Fruit fly (Drosophila melanogaster) whole organism, embryonic: ENCODE measurements around the gene CG43127.
A peak's percentile ranks its signal among the peaks of the same experiment; 100 is the strongest.

Experiments used
- Atf-2 ChIP-seq: fragments of 200-800 bp; sonication (Bioruptor generic); optimal IDR thresholded peaks from 2 replicates; lab custom pipeline; 2016; ENCODE audit warnings: missing biosample characterization, missing genetic modification characterization
- C15 ChIP-seq: fragments of 200-800 bp; sonication (Bioruptor generic); IDR thresholded peaks from 3 replicates; pipeline ENCODE4 v1.3.6; 2022; ENCODE audit warnings: missing biosample characterization, missing genetic modification characterization
- CG10543 ChIP-seq: fragments of 200-800 bp; sonication (Bioruptor generic); optimal IDR thresholded peaks from 3 replicates; lab custom pipeline; 2017; ENCODE audit warnings: missing biosample characterization, mild to moderate bottlenecking, missing genetic modification characterization, moderate library complexity
- CG11398 ChIP-seq: fragments of 200-800 bp; sonication (Bioruptor generic); optimal IDR thresholded peaks from 2 replicates; lab custom pipeline; 2016; ENCODE audit warnings: missing biosample characterization, missing genetic modification characterization
- CG11504 ChIP-seq: fragments of 200-800 bp; sonication (Bioruptor generic); optimal IDR thresholded peaks from 3 replicates; lab custom pipeline; 2019; ENCODE audit warnings: missing biosample characterization, mild to moderate bottlenecking, missing genetic modification characterization, moderate library complexity
- CG15479 ChIP-seq: fragments of 200-800 bp; sonication (Bioruptor generic); optimal IDR thresholded peaks from 3 replicates; lab custom pipeline; 2019; ENCODE audit warnings: missing biosample characterization, mild to moderate bottlenecking, missing genetic modification characterization, moderate library complexity
- CG1602 ChIP-seq: fragments of 200-800 bp; sonication (Bioruptor generic); optimal IDR thresholded peaks from 3 replicates; lab custom pipeline; 2016; ENCODE audit warnings: missing biosample characterization, missing genetic modification characterization
- CG17361 ChIP-seq: fragments of 200-800 bp; sonication (Bioruptor generic); IDR thresholded peaks from 3 replicates; pipeline ENCODE4 v1.3.6; 2022; ENCODE audit warnings: missing biosample characterization, missing genetic modification characterization
- CG18011 ChIP-seq: fragments of 200-800 bp; sonication (Bioruptor generic); optimal IDR thresholded peaks from 2 replicates; lab custom pipeline; 2017; ENCODE audit warnings: missing biosample characterization, missing genetic modification characterization, mild to moderate bottlenecking, moderate library complexity, missing genotype
- CG18619 ChIP-seq: fragments of 200-800 bp; sonication (Bioruptor generic); optimal IDR thresholded peaks from 3 replicates; lab custom pipeline; 2017; ENCODE audit warnings: missing biosample characterization, mild to moderate bottlenecking, missing genetic modification characterization
- CG2129 ChIP-seq: fragments of 200-800 bp; sonication (Bioruptor generic); IDR thresholded peaks from 2 replicates; pipeline ENCODE4 v1.3.6; 2022; ENCODE audit warnings: missing biosample characterization, missing genetic modification characterization; ENCODE audit not compliant: partially characterized antibody
- CG2199 ChIP-seq: fragments of 200-800 bp; sonication (Bioruptor generic); IDR thresholded peaks from 3 replicates; pipeline ENCODE4 v1.3.6; 2022; ENCODE audit warnings: missing biosample characterization, missing genetic modification characterization
- CG2678 ChIP-seq: fragments of 200-800 bp; sonication (Bioruptor generic); optimal IDR thresholded peaks from 3 replicates; lab custom pipeline; 2019; ENCODE audit warnings: missing biosample characterization, mild to moderate bottlenecking, missing genetic modification characterization, moderate library complexity
- CG4282 ChIP-seq: fragments of 200-800 bp; sonication (Bioruptor generic); optimal IDR thresholded peaks from 2 replicates; lab custom pipeline; 2016; ENCODE audit warnings: missing biosample characterization, missing genetic modification characterization
- CG6813 ChIP-seq: fragments of 200-800 bp; sonication (Bioruptor generic); optimal IDR thresholded peaks from 2 replicates; lab custom pipeline; 2017; ENCODE audit warnings: missing biosample characterization, missing genetic modification characterization, mild to moderate bottlenecking, moderate library complexity, missing genetic modification reagents
- CG9876 ChIP-seq: fragments of 200-800 bp; sonication (Bioruptor generic); optimal IDR thresholded peaks from 2 replicates; lab custom pipeline; 2016; ENCODE audit warnings: missing biosample characterization, missing genetic modification characterization
- Dbx ChIP-seq: fragments of 200-800 bp; sonication (Bioruptor generic); IDR thresholded peaks from 3 replicates; pipeline ENCODE4 v1.3.6; 2022; ENCODE audit warnings: missing biosample characterization, missing genetic modification characterization
- Doc3 ChIP-seq: fragments of 200-800 bp; sonication (Bioruptor generic); IDR thresholded peaks from 3 replicates; pipeline ENCODE4 v1.3.6; 2022; ENCODE audit warnings: missing biosample characterization, missing genetic modification characterization; ENCODE audit not compliant: partially characterized antibody
- Ets65A ChIP-seq: fragments of 200-800 bp; sonication (Bioruptor generic); peaks from one replicate; lab custom pipeline; 2016; ENCODE audit warnings: missing biosample characterization, missing genetic modification characterization
- HLH4C ChIP-seq: fragments of 200-800 bp; sonication (Bioruptor generic); IDR thresholded peaks from 3 replicates; pipeline ENCODE4 v1.3.6; 2022; ENCODE audit warnings: missing biosample characterization, missing genetic modification characterization; ENCODE audit not compliant: partially characterized antibody
- HLHmδ ChIP-seq: fragments of 200-800 bp; sonication (Bioruptor generic); optimal IDR thresholded peaks from 2 replicates; lab custom pipeline; 2018; ENCODE audit warnings: missing biosample characterization, mild to moderate bottlenecking, missing genetic modification characterization, moderate library complexity
- Max ChIP-seq: fragments of 200-800 bp; sonication (Bioruptor generic); optimal IDR thresholded peaks from 2 replicates; lab custom pipeline; 2016; ENCODE audit warnings: missing biosample characterization, mild to moderate bottlenecking, missing genetic modification characterization
- Mes4 ChIP-seq: fragments of 200-800 bp; sonication (Bioruptor generic); optimal IDR thresholded peaks from 2 replicates; lab custom pipeline; 2016; ENCODE audit warnings: missing biosample characterization, missing genetic modification characterization
- Oaz ChIP-seq: fragments of 200-800 bp; sonication (Bioruptor generic); IDR thresholded peaks from 2 replicates; pipeline ENCODE4 v1.3.6; 2022; ENCODE audit warnings: missing biosample characterization, missing genetic modification characterization
- Pdp1 ChIP-seq, 2 experiments: fragments of 200-800 bp; sonication (Bioruptor generic); optimal IDR thresholded peaks; 3 replicates each; lab custom pipeline; 2016; ENCODE audit warnings: missing biosample characterization in 2 of 2, missing genetic modification characterization in 2 of 2, mild to moderate bottlenecking in 1 of 2, moderate library complexity in 1 of 2
- Six4 ChIP-seq: fragments of 200-800 bp; sonication (Bioruptor generic); optimal IDR thresholded peaks from 2 replicates; lab custom pipeline; 2016; ENCODE audit warnings: missing biosample characterization, missing genetic modification characterization
- Sox100B ChIP-seq: fragments of 200-800 bp; sonication (Bioruptor generic); optimal IDR thresholded peaks from 3 replicates; lab custom pipeline; 2018; ENCODE audit warnings: missing biosample characterization, mild to moderate bottlenecking, missing genetic modification characterization
- Sry-δ ChIP-seq: fragments of 200-800 bp; sonication (Bioruptor generic); optimal IDR thresholded peaks from 2 replicates; lab custom pipeline; 2016; ENCODE audit warnings: missing biosample characterization, missing genetic modification characterization
- Trl ChIP-seq, 3 experiments: fragments of >200 bp in 2 of 3; fragments of 200-800 bp in 1 of 3; sonication (Bioruptor generic) in 1 of 3; optimal IDR thresholded peaks; 2 replicates in 1 of 3; 3 replicates in 2 of 3; lab custom pipeline; 2016 to 2017; ENCODE audit warnings: missing biosample characterization in 1 of 3, missing genetic modification characterization in 1 of 3
- amos ChIP-seq: fragments of 200-800 bp; sonication (Bioruptor generic); IDR thresholded peaks from 2 replicates; pipeline ENCODE4 v1.3.6; 2022; ENCODE audit warnings: missing biosample characterization, missing genetic modification characterization; ENCODE audit not compliant: partially characterized antibody
- cad ChIP-seq: fragments of >200 bp; optimal IDR thresholded peaks from 2 replicates; lab custom pipeline; 2017; ENCODE audit warnings: missing biosample characterization, missing genetic modification characterization
- disco-r ChIP-seq: fragments of 200-800 bp; sonication (Bioruptor generic); optimal IDR thresholded peaks from 2 replicates; lab custom pipeline; 2016; ENCODE audit warnings: missing biosample characterization, missing genetic modification characterization
- gcm ChIP-seq: fragments of 200-800 bp; sonication (Bioruptor generic); optimal IDR thresholded peaks from 2 replicates; lab custom pipeline; 2019; ENCODE audit warnings: missing biosample characterization, mild to moderate bottlenecking, missing genetic modification characterization, moderate library complexity
- h ChIP-seq: fragments of >200 bp; optimal IDR thresholded peaks from 2 replicates; lab custom pipeline; 2017
- hth ChIP-seq: fragments of >200 bp; optimal IDR thresholded peaks from 2 replicates; lab custom pipeline; 2017; ENCODE audit warnings: inconsistent platforms
- jumu ChIP-seq: fragments of 200-800 bp; sonication (Bioruptor generic); optimal IDR thresholded peaks from 3 replicates; lab custom pipeline; 2016; ENCODE audit warnings: missing biosample characterization, missing genetic modification characterization
- lov ChIP-seq, 2 experiments: fragments of 200-800 bp in 1 of 2; fragments of >200 bp in 1 of 2; sonication (Bioruptor generic) in 1 of 2; IDR thresholded peaks in 1 of 2; optimal IDR thresholded peaks in 1 of 2; 2 replicates in 1 of 2; 3 replicates in 1 of 2; pipeline versions ENCODE4 v1.3.6 to Lab custom; 2017 to 2022; ENCODE audit warnings: missing biosample characterization in 1 of 2, missing genetic modification characterization in 1 of 2
- mirr ChIP-seq: fragments of 200-800 bp; sonication (Bioruptor generic); optimal IDR thresholded peaks from 3 replicates; lab custom pipeline; 2018; ENCODE audit warnings: missing biosample characterization, mild to moderate bottlenecking, missing genetic modification characterization
- nmo ChIP-seq: fragments of 200-800 bp; sonication (Bioruptor generic); optimal IDR thresholded peaks from 2 replicates; lab custom pipeline; 2018; ENCODE audit warnings: missing biosample characterization, mild to moderate bottlenecking, missing genetic modification characterization, moderate library complexity
- org-1 ChIP-seq: fragments of 200-800 bp; sonication (Bioruptor generic); optimal IDR thresholded peaks from 2 replicates; lab custom pipeline; 2017; ENCODE audit warnings: missing biosample characterization, missing genetic modification characterization
- pros ChIP-seq: fragments of 200-800 bp; sonication (Bioruptor generic); optimal IDR thresholded peaks from 3 replicates; lab custom pipeline; 2019; ENCODE audit warnings: missing biosample characterization, mild to moderate bottlenecking, missing genetic modification characterization, moderate library complexity
- salm ChIP-seq: fragments of 200-800 bp; sonication (Bioruptor generic); optimal IDR thresholded peaks from 2 replicates; lab custom pipeline; 2018; ENCODE audit warnings: missing biosample characterization, mild to moderate bottlenecking, missing genetic modification characterization
- seq ChIP-seq: fragments of 200-800 bp; sonication (Bioruptor generic); IDR thresholded peaks from 2 replicates; pipeline ENCODE4 v1.3.6; 2022; ENCODE audit warnings: missing biosample characterization, missing genetic modification characterization
- slbo ChIP-seq: fragments of 200-800 bp; sonication (Bioruptor generic); IDR thresholded peaks from 2 replicates; pipeline ENCODE4 v1.3.6; 2022; ENCODE audit warnings: missing biosample characterization, missing genetic modification characterization
- slou ChIP-seq: fragments of 200-800 bp; sonication (Bioruptor generic); optimal IDR thresholded peaks from 3 replicates; lab custom pipeline; 2016; ENCODE audit warnings: missing biosample characterization, missing genetic modification characterization
- vvl ChIP-seq: fragments of 200-800 bp; sonication (Bioruptor generic); IDR thresholded peaks from 2 replicates; pipeline ENCODE4 v1.3.6; 2022; ENCODE audit warnings: missing biosample characterization, missing genetic modification characterization

CG43127 gene

DNA sequence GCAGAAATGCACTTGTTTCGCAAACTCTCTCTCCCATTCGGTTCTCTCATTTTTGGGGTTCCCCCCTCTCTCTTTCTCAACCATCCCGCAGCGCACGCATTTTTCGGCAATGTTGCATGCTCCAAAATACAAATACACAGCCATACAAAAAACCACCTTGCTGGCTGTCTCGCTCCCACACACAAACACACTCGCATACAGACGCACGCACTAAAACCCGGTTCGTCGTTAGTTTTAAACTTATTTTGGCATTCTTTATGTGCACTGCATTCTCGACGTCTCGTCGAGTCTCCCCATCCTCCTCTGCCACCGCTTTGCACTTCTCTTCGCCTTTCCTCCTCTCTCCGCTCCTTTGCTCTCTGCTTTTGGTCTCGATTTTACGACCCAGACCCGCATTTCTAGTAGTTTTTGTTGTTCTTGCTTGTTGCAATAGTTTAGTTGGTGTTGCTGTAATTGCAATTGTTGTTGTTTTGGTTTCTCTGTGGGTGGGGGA lies 41.2 kb upstream of the CG43127 start (continued):
- TF ChIP-seq CG15479 (GFP tag; lab: Kevin White, UChicago) (peak; percentile 12), Trl (optimal IDR thresholded peaks at IDR 0.05; lab: Kevin White, UChicago) (peak; percentile 4 to 16), Trl (GFP tag; optimal IDR thresholded peaks at IDR 0.05; lab: Kevin White, UChicago) (no peak), cad (GFP tag; lab: Kevin White, UChicago) (peak; percentile 15), CG11398 (GFP tag; lab: Kevin White, UChicago) (peak; percentile 0), Ets65A (peak; percentile 20), C15 (GFP tag; lab: Robert Waterston, UW) (no peak)

DNA sequence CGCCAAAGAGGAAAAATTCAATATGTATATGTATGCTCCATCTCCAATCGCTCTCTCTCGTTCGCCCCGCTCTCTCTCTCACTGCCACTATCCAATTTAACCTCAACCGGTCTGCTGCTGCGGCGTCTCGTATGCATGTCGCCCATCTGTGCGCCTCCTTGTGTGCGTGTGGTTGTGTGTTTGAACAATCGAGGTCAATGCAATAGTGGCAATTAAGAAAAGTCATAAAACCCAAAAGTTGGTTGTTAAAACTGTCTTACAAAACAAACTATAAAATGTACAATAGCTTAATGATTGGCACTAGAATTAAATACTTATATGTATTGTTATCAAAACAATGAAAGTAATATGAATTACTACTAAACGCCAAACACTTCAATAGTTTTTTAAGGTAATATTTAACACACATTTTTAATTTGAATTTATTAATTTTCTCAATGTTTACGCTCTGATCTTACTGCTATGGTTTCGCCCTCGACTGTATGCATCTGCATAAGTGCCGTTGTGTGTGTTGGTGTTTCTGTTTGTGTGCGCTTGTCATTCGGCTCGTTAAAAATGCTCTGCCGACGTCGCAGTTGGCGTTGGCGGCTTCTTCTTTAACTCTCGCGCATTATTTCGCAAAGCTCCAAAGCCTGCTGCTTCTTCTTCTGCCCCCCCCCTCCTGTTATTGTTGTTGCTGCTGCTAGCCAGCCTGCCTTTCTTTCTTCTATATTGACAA lies 40.2 kb upstream of the CG43127 start:
- TF ChIP-seq CG9876 (peak; percentile 44), CG1602 (peak; percentile 96), org-1 (GFP tag; lab: Kevin White, UChicago) (peak; percentile 98), CG17361 (GFP tag; lab: Robert Waterston, UW) (peak; percentile 99), Pdp1 (GFP tag; optimal IDR thresholded peaks at IDR 0.05; lab: Kevin White, UChicago) (peak; percentile 88 to 94), CG2199 (peak; percentile 41; the same call in 2 of the 3 replicates), vvl (GFP tag; lab: Robert Waterston, UW) (peak; percentile 96), Sry-δ (peak; percentile 25), disco-r (GFP tag; lab: Kevin White, UChicago) (peak; percentile 75), jumu (GFP tag; lab: Kevin White, UChicago) (peak; percentile 91), Oaz (peak; percentile 84), hth (lab: Kevin White, UChicago) (no peak), nmo (GFP tag; lab: Kevin White, UChicago) (peak; percentile 99), amos (GFP tag; lab: Robert Waterston, UW) (no peak), HLH4C (no peak), Six4 (GFP tag; lab: Kevin White, UChicago) (peak; percentile 96), Sox100B (GFP tag; lab: Kevin White, UChicago) (peak; percentile 99), CG11504 (peak; percentile 98), CG10543 (GFP tag; lab: Kevin White, UChicago) (peak; percentile 97), gcm (GFP tag; lab: Kevin White, UChicago) (peak; percentile 99), slou (GFP tag; lab: Kevin White, UChicago) (peak; percentile 90), mirr (GFP tag; lab: Kevin White, UChicago) (peak; percentile 79), CG18619 (GFP tag; lab: Kevin White, UChicago) (peak; percentile 98), CG11398 (GFP tag; lab: Kevin White, UChicago) (peak; percentile 66), h (lab: Kevin White, UChicago) (no peak), lov (optimal IDR thresholded peaks at IDR 0.05; lab: Kevin White, UChicago) (no peak), lov (GFP tag; IDR thresholded peaks at IDR 0.05; lab: Robert Waterston, UW) (no peak), pros (peak; percentile 92), salm (tag; lab: Kevin White, UChicago) (peak; percentile 97), CG2129 (no peak), CG2678 (peak; percentile 99), Max (GFP tag; lab: Kevin White, UChicago) (peak; percentile 97), Doc3 (GFP tag; lab: Robert Waterston, UW) (no peak), CG4282 (peak; percentile 19), seq (peak; percentile 96), Atf-2 (GFP tag; lab: Kevin White, UChicago) (peak; percentile 75), HLHmδ (GFP tag; lab: Kevin White, UChicago) (no peak), CG6813 (GFP tag; lab: Kevin White, UChicago) (peak; percentile 98), Dbx (GFP tag; lab: Robert Waterston, UW) (peak; percentile 90), Mes4 (GFP tag; lab: Kevin White, UChicago) (peak; percentile 84), slbo (GFP tag; lab: Robert Waterston, UW) (peak; percentile 87), CG18011 (GFP tag; lab: Kevin White, UChicago) (peak; percentile 80)
